Worm (Caenorhabditis elegans): ENCODE data around the gene nrf-5.

DNA sequence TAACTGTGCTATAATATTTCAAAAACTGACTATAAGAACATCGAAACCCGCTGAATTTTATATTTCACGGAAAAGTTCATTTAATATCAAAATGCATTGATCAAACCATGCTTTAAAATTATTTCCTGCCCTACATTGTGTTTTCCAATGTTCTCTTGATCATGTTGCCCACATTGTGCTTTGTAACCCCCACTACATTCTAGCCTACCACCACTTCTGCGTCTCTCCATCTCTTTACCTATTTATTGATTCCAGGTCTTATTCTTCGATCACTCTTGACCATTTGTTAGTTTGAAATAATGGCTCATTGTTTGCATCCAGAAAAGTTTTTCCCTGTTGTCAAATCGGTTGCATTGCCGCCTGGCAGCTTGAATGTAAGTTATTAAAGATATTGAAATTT lies 45.9 kb upstream of the nrf-5 start, which contains the start of gene decr-1.1:
- TF ChIP-seq ama-1 (optimal IDR thresholded peaks at IDR 0.05) (no peak), F13C5.2 (tag; optimal IDR thresholded peaks at IDR 0.05) (no peak), ets-7 (tag; optimal IDR thresholded peaks at IDR 0.05) (no peak), ceh-13 (GFP tag; optimal IDR thresholded peaks at IDR 0.05) (no peak), scrt-1 (GFP tag; IDR thresholded peaks at IDR 0.05) (no peak), hnd-1 (tag; optimal IDR thresholded peaks at IDR 0.05) (no peak), tbx-37 (GFP tag; conservative IDR thresholded peaks at IDR 0.05) (no peak), pes-1 (GFP tag; IDR thresholded peaks at IDR 0.05) (no peak), hmbx-1 (tag; optimal IDR thresholded peaks at IDR 0.05) (no peak), tra-4 (tag; optimal IDR thresholded peaks at IDR 0.05) (no peak), sea-1 (GFP tag; conservative IDR thresholded peaks at IDR 0.05) (no peak), aly-1 (tag; optimal IDR thresholded peaks at IDR 0.05) (no peak), flt-1 (GFP tag; IDR thresholded peaks at IDR 0.05) (no peak)
